Worm (Caenorhabditis elegans): ENCODE results near the gene tofu-6.
A peak's percentile ranks its signal among the peaks of the same experiment; 100 is the strongest.

tofu-6 gene

DNA sequence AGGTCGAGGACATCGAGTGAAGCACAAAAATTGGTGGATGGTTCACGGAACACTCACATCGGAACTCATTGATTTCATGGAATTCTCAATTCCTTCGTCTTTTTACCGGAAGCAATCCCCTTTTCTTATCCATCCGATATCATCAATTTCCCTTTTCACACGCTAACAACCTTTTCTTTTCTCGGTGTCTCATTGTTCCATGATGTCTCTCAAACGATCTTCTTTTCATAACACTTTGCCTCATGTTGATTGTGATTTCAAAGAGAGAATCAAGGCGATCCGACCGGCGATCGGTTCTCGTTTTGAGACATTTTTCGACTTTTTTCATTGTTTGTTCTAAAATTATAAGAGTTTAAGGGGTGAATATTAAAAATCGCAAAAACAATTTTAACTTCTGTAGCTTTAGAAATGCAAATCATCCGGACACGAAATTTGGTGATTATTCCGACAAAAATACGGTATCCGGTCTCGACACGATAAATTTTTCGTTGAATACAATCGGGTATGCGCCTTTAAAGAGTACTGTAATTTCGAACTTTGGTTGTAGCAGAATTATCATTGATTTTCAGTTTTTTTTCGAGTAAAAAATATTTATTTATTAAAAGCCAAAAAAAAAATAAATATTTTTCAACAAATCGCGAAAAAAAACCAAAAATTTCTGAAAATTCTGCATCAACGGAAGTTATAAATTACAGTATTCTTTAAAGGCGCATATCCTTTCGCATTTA, 37.8 kb downstream of the tofu-6 start:
- TF ChIP-seq blmp-1 (tag; optimal IDR thresholded peaks at IDR 0.05) (peak; percentile 61), ztf-11 (tag; optimal IDR thresholded peaks at IDR 0.05) (no peak)

DNA sequence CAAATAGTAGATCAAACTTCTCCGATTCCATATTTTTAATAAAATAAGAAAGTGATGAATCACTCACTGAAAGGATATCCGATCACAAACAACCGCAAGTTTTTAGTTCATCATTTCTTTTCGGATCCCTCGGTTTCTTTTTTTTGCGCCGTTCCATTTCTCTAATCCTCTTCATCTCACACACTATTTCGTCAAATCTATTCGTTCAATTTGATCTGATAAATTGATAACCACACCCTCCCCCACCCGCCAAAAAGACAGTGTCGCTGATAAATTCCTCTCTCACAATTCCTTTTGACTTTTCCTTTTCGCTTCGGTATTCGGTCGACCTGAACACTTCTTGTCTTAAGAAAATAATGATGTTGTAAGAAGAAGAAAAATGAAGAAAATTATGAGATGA, 38.5 kb downstream of the tofu-6 start:
- TF ChIP-seq M03D4.4 (tag; optimal IDR thresholded peaks at IDR 0.05), result no peak
- TF ChIP-seq bed-3 (GFP tag; optimal IDR thresholded peaks at IDR 0.05), result no peak
- no peak for TF ChIP-seq flh-1 (GFP tag; optimal IDR thresholded peaks at IDR 0.05)
- TF ChIP-seq mep-1 (tag; optimal IDR thresholded peaks at IDR 0.05), result no peak
- no peak for TF ChIP-seq sptf-1 (tag; optimal IDR thresholded peaks at IDR 0.05)
- no peak for TF ChIP-seq ham-2 (GFP tag; optimal IDR thresholded peaks at IDR 0.05)
- TF ChIP-seq tbx-8 (GFP tag; optimal IDR thresholded peaks at IDR 0.05), result no peak
- no peak for TF ChIP-seq unc-39 (tag; optimal IDR thresholded peaks at IDR 0.05)
- TF ChIP-seq unc-62 (GFP tag; optimal IDR thresholded peaks at IDR 0.05), result no peak
- no peak for TF ChIP-seq elt-3 (tag; optimal IDR thresholded peaks at IDR 0.05)
- TF ChIP-seq lin-32 (GFP tag; optimal IDR thresholded peaks at IDR 0.05), result no peak
- no peak for TF ChIP-seq nhr-2 (tag; optimal IDR thresholded peaks at IDR 0.05)
- TF ChIP-seq mab-5 (tag; optimal IDR thresholded peaks at IDR 0.05), result no peak
- TF ChIP-seq ceh-43 (GFP tag; optimal IDR thresholded peaks at IDR 0.05), result no peak
- TF ChIP-seq ztf-11 (tag; optimal IDR thresholded peaks at IDR 0.05), result no peak
- no peak for TF ChIP-seq blmp-1 (tag; optimal IDR thresholded peaks at IDR 0.05)
- TF ChIP-seq zip-8 (tag; optimal IDR thresholded peaks at IDR 0.05), result no peak
- no peak for TF ChIP-seq lin-13 (tag; optimal IDR thresholded peaks at IDR 0.05)
- no peak for TF ChIP-seq nhr-28 (tag; optimal IDR thresholded peaks at IDR 0.05)

- TF ChIP-seq ceh-83 (GFP tag; optimal IDR thresholded peaks at IDR 0.05), result no peak
- TF ChIP-seq unc-62 (GFP tag; optimal IDR thresholded peaks at IDR 0.05), result peak; percentile 14
- peak; percentile 74 for TF ChIP-seq ces-1 (GFP tag; optimal IDR thresholded peaks at IDR 0.05)
- peak; percentile 37 for TF ChIP-seq mep-1 (tag; optimal IDR thresholded peaks at IDR 0.05)
- TF ChIP-seq bed-3 (GFP tag; optimal IDR thresholded peaks at IDR 0.05), result no peak
- peak; percentile 46 for TF ChIP-seq mls-2 (tag; optimal IDR thresholded peaks at IDR 0.05)
Measured at ce11 chrII:5460911-5461310, 39.9 kb downstream of the tofu-6 start.

DNA sequence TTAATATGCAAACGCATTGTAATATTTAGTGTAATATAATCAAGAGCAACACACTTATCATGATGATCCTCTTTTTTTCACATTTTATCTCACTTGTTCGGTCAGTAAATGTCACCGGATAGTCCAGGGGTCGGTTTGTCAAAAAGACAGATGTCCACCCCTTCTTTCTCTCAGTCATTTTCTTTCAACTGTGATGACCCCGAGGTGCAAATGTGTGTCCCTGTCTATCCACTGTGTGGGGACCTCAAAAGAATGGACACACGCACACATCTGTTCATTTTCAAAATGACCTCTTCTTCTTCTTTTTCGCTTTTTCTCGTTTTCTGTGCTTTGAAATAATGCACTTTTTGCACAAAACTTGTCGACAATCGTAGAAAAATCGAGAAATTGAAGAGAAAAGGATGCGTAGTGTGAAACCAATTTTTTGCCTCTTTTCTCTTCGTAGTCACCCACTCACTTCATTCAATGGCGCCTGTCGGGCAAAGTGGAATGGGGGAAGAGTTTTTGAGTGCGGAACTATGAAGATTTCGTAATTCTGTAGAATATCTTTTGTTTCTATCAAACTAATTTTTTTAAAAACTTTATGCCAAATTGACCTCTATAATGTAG, 42.7 kb downstream of the tofu-6 start:
- TF ChIP-seq mab-5 (tag; optimal IDR thresholded peaks at IDR 0.05) (no peak), ceh-43 (GFP tag; optimal IDR thresholded peaks at IDR 0.05) (no peak), elt-3 (tag; optimal IDR thresholded peaks at IDR 0.05) (no peak), cnd-1 (tag; optimal IDR thresholded peaks at IDR 0.05) (peak; percentile 41), tbx-8 (GFP tag; optimal IDR thresholded peaks at IDR 0.05) (no peak), ceh-83 (GFP tag; optimal IDR thresholded peaks at IDR 0.05) (no peak), nhr-28 (tag; optimal IDR thresholded peaks at IDR 0.05) (no peak), nhr-2 (tag; optimal IDR thresholded peaks at IDR 0.05) (peak; percentile 98), nhr-237 (tag; optimal IDR thresholded peaks at IDR 0.05) (no peak), unc-39 (tag; optimal IDR thresholded peaks at IDR 0.05) (no peak), nhr-76 (tag; optimal IDR thresholded peaks at IDR 0.05) (no peak), hlh-1 (tag; optimal IDR thresholded peaks at IDR 0.05) (peak; percentile 47), blmp-1 (tag; optimal IDR thresholded peaks at IDR 0.05) (no peak), drap-1 (GFP tag; optimal IDR thresholded peaks at IDR 0.05) (no peak), bed-3 (GFP tag; optimal IDR thresholded peaks at IDR 0.05) (no peak), snpc-4 (tag; optimal IDR thresholded peaks at IDR 0.05) (no peak), mls-2 (tag; optimal IDR thresholded peaks at IDR 0.05) (no peak), ces-1 (GFP tag; optimal IDR thresholded peaks at IDR 0.05) (no peak), mep-1 (tag; optimal IDR thresholded peaks at IDR 0.05) (no peak), lin-32 (GFP tag; optimal IDR thresholded peaks at IDR 0.05) (peak; percentile 24), ham-2 (GFP tag; optimal IDR thresholded peaks at IDR 0.05) (no peak), ceh-39 (tag; optimal IDR thresholded peaks at IDR 0.05) (no peak), unc-120 (tag; optimal IDR thresholded peaks at IDR 0.05; ENCODE audit: poor library complexity, severe bottlenecking) (no peak)
